Worm (Caenorhabditis elegans): Measurements from ENCODE around the gene glod-4.

DNA sequence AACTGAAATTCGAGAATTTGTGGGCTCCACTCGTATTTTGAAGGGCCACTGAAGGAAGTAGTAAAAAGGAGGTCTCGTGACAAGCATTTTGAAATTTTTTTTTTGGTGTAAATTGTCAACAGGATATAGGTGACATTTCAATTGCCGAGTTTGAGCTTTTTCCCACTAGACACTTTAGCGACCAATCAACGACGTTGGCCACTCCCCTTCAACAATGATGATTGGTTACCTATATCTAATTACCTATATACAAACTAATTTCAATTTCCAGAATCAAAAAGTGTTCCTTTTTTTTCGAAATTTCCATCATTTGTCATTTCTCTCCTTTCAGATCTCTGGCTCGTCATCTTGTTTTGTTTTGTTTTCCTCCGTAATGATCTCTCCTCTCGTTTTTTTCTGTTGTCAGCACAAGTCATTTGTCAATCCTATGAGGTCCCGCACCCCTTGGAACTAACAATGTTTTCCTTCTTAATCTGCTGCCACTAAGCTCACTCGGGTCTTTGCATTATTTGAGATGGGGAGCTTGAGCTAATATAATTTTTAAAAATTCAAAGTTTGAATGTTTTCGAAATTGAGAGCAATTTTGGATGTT lies 45.4 kb upstream of the glod-4 start:
- TF ChIP-seq nhr-11 (tag; optimal IDR thresholded peaks at IDR 0.05): no peak
- no peak for TF ChIP-seq unc-55 (GFP tag; optimal IDR thresholded peaks at IDR 0.05)
- no peak for TF ChIP-seq eyg-1 (tag; optimal IDR thresholded peaks at IDR 0.05)
- no peak for TF ChIP-seq fkh-6 (tag; optimal IDR thresholded peaks at IDR 0.05)
- TF ChIP-seq ceh-9 (tag; optimal IDR thresholded peaks at IDR 0.05): no peak
- no peak for TF ChIP-seq ama-1 (optimal IDR thresholded peaks at IDR 0.05)
- no peak for TF ChIP-seq pha-4 (tag; optimal IDR thresholded peaks at IDR 0.05)
- no peak for TF ChIP-seq ceh-31 (tag; optimal IDR thresholded peaks at IDR 0.05)
